Worm (Caenorhabditis elegans) whole organism, L1 larva: ENCODE measurements around the gene stg-2.

Source experiments
- F16B12.6 ChIP-seq: fragments of 150-350 bp; optimal IDR thresholded peaks from 2 replicates; lab custom pipeline; 2014; ENCODE audit warnings: missing biosample characterization, missing genetic modification characterization
- Y116A8C.19 ChIP-seq: sonication (generic microtip); optimal IDR thresholded peaks from 2 replicates; lab custom pipeline; 2016; ENCODE audit warnings: missing compliant biosample characterization, missing genetic modification characterization, borderline replicate concordance
- aha-1 ChIP-seq: fragments of 150-350 bp; optimal IDR thresholded peaks from 2 replicates; lab custom pipeline; 2014; ENCODE audit warnings: missing biosample characterization, missing genetic modification characterization
- aly-2 ChIP-seq: fragments of 150-350 bp; optimal IDR thresholded peaks from 2 replicates; lab custom pipeline; 2014; ENCODE audit warnings: missing biosample characterization, missing genetic modification characterization
- blmp-1 ChIP-seq: fragments of 150-350 bp; optimal IDR thresholded peaks from 2 replicates; lab custom pipeline; 2014; ENCODE audit warnings: missing biosample characterization, missing genetic modification characterization
- ceh-63 ChIP-seq: fragments of 200-800 bp; sonication (Bioruptor generic); optimal IDR thresholded peaks from 2 replicates; lab custom pipeline; 2018; ENCODE audit warnings: mild to moderate bottlenecking, missing genetic modification characterization, missing compliant biosample characterization
- ceh-8 ChIP-seq: fragments of 200-800 bp; sonication (Bioruptor generic); optimal IDR thresholded peaks from 2 replicates; lab custom pipeline; 2018; ENCODE audit warnings: mild to moderate bottlenecking, missing genetic modification characterization, moderate library complexity, missing compliant biosample characterization
- ceh-88 ChIP-seq: fragments of 200-800 bp; sonication (Bioruptor generic); IDR thresholded peaks from 2 replicates; pipeline ENCODE4 v1.3.6; 2022; ENCODE audit warnings: missing genetic modification characterization, missing compliant biosample characterization
- ceh-90 ChIP-seq: sonication (generic microtip); optimal IDR thresholded peaks from 2 replicates; lab custom pipeline; 2016; ENCODE audit warnings: missing genetic modification characterization, missing compliant biosample characterization
- dsc-1 ChIP-seq: sonication (generic microtip); optimal IDR thresholded peaks from 2 replicates; lab custom pipeline; 2016; ENCODE audit warnings: mild to moderate bottlenecking, missing genetic modification characterization, missing compliant biosample characterization
- efl-3 ChIP-seq: fragments of 200-800 bp; sonication (Bioruptor generic); optimal IDR thresholded peaks from 2 replicates; lab custom pipeline; 2018; ENCODE audit warnings: mild to moderate bottlenecking, missing genetic modification characterization, missing compliant biosample characterization
- egl-27 ChIP-seq, 2 experiments: fragments of 150-350 bp in 1 of 2; sonication (generic microtip); optimal IDR thresholded peaks; 3 replicates each; lab custom pipeline; 2017 to 2018; ENCODE audit warnings: missing biosample characterization in 2 of 2, missing genetic modification characterization in 2 of 2, missing genetic modification reagents in 2 of 2
- ets-5 ChIP-seq: fragments of 200-800 bp; sonication (Bioruptor generic); IDR thresholded peaks from 2 replicates; pipeline ENCODE4 v1.3.6; 2022; ENCODE audit warnings: missing genetic modification characterization, missing compliant biosample characterization
- fkh-10 ChIP-seq: sonication (generic microtip); optimal IDR thresholded peaks from 2 replicates; lab custom pipeline; 2017; ENCODE audit warnings: missing biosample characterization, missing genetic modification reagents, missing genetic modification characterization
- fkh-4 ChIP-seq: sonication (generic microtip); optimal IDR thresholded peaks from 2 replicates; lab custom pipeline; 2016; ENCODE audit warnings: missing compliant biosample characterization, missing genetic modification characterization, borderline replicate concordance
- fkh-8 ChIP-seq: sonication (generic microtip); optimal IDR thresholded peaks from 2 replicates; lab custom pipeline; 2016; ENCODE audit warnings: mild to moderate bottlenecking, missing genetic modification characterization, missing compliant biosample characterization
- fos-1 ChIP-seq: fragments of 150-350 bp; optimal IDR thresholded peaks from 2 replicates; lab custom pipeline; 2014; ENCODE audit warnings: missing biosample characterization, missing genetic modification characterization
- grh-1 ChIP-seq: fragments of 200-800 bp; sonication (Bioruptor generic); IDR thresholded peaks from 2 replicates; pipeline ENCODE4 v1.3.6; 2022; ENCODE audit warnings: missing genetic modification reagents, missing genetic modification characterization, missing compliant biosample characterization
- hpl-2 ChIP-seq: fragments of 150-350 bp; optimal IDR thresholded peaks from 2 replicates; lab custom pipeline; 2014; ENCODE audit warnings: missing biosample characterization, missing genetic modification reagents, missing genetic modification characterization
- irx-1 ChIP-seq: sonication (generic microtip); optimal IDR thresholded peaks from 2 replicates; lab custom pipeline; 2016; ENCODE audit warnings: missing genetic modification characterization, missing compliant biosample characterization
- lin-13 ChIP-seq: fragments of 150-350 bp; optimal IDR thresholded peaks from 2 replicates; lab custom pipeline; 2014; ENCODE audit warnings: missing biosample characterization, missing genetic modification reagents, missing genetic modification characterization
- lin-14 ChIP-seq: fragments of 200-800 bp; sonication (Bioruptor generic); optimal IDR thresholded peaks from 2 replicates; lab custom pipeline; 2018; ENCODE audit warnings: mild to moderate bottlenecking, missing genetic modification characterization, moderate library complexity, missing compliant biosample characterization
- lin-35 ChIP-seq, 2 experiments: fragments of 150-350 bp; optimal IDR thresholded peaks; 2 replicates each; lab custom pipeline; 2014; ENCODE audit warnings: missing biosample characterization in 2 of 2, missing genetic modification characterization in 2 of 2, missing genetic modification reagents in 2 of 2
- lir-3 ChIP-seq: sonication (generic microtip); optimal IDR thresholded peaks from 2 replicates; lab custom pipeline; 2016; ENCODE audit warnings: mild to moderate bottlenecking, missing genetic modification characterization, moderate library complexity, missing compliant biosample characterization; ENCODE audit not compliant: poor library complexity
- lsy-2 ChIP-seq, 2 experiments: fragments of 150-350 bp; optimal IDR thresholded peaks; 2 replicates each; lab custom pipeline; 2014; ENCODE audit warnings: missing biosample characterization in 2 of 2, missing genetic modification characterization in 2 of 2
- mab-9 ChIP-seq: fragments of 200-800 bp; sonication (Bioruptor generic); IDR thresholded peaks from 2 replicates; pipeline ENCODE4 v1.3.6; 2022; ENCODE audit warnings: missing genetic modification reagents, missing genetic modification characterization, missing compliant biosample characterization
- mdl-1 ChIP-seq, 2 experiments: fragments of 150-350 bp; optimal IDR thresholded peaks; 2 replicates each; lab custom pipeline; 2014 to 2017; ENCODE audit warnings: missing biosample characterization in 2 of 2, missing genetic modification characterization in 2 of 2, inconsistent platforms in 1 of 2
- mep-1 ChIP-seq: fragments of 150-350 bp; optimal IDR thresholded peaks from 2 replicates; lab custom pipeline; 2014; ENCODE audit warnings: missing biosample characterization, missing genetic modification characterization
- nhr-19 ChIP-seq: fragments of 200-800 bp; sonication (Bioruptor generic); conservative IDR thresholded peaks from 2 replicates; pipeline ENCODE4 v1.3.6; 2022; ENCODE audit warnings: missing genetic modification characterization, missing compliant biosample characterization
- nhr-47 ChIP-seq: sonication (generic microtip); optimal IDR thresholded peaks from 2 replicates; lab custom pipeline; 2016; ENCODE audit warnings: mild to moderate bottlenecking, missing genetic modification characterization, moderate library complexity, missing compliant biosample characterization
- nhr-76 ChIP-seq: sonication (generic microtip); optimal IDR thresholded peaks from 2 replicates; lab custom pipeline; 2017; ENCODE audit warnings: missing biosample characterization, missing genetic modification characterization
- nhr-84 ChIP-seq: sonication (generic microtip); optimal IDR thresholded peaks from 2 replicates; lab custom pipeline; 2017; ENCODE audit warnings: missing biosample characterization, missing genetic modification characterization
- nhr-85 ChIP-seq: sonication (generic microtip); peaks from one replicate; lab custom pipeline; 2016; ENCODE audit warnings: missing genetic modification characterization, inconsistent platforms, missing compliant biosample characterization
- pag-3 ChIP-seq: sonication (generic microtip); optimal IDR thresholded peaks from 2 replicates; lab custom pipeline; 2017; ENCODE audit warnings: missing genetic modification characterization, mild to moderate bottlenecking, missing compliant biosample characterization, antibody characterized with exemption, borderline replicate concordance; ENCODE audit not compliant: insufficient read depth
- pax-3 ChIP-seq: fragments of 200-800 bp; sonication (Bioruptor generic); optimal IDR thresholded peaks from 2 replicates; lab custom pipeline; 2018; ENCODE audit warnings: mild to moderate bottlenecking, missing genetic modification characterization, moderate library complexity, missing compliant biosample characterization
- rnt-1 ChIP-seq: sonication (generic microtip); optimal IDR thresholded peaks from 2 replicates; lab custom pipeline; 2016; ENCODE audit warnings: mild to moderate bottlenecking, missing genetic modification characterization, moderate library complexity, missing compliant biosample characterization
- snu-23 ChIP-seq: sonication (generic microtip); optimal IDR thresholded peaks from 2 replicates; lab custom pipeline; 2016; ENCODE audit warnings: missing genetic modification characterization, missing compliant biosample characterization
- sox-4 ChIP-seq: sonication (generic microtip); optimal IDR thresholded peaks from 2 replicates; lab custom pipeline; 2016; ENCODE audit warnings: missing genetic modification characterization, missing compliant biosample characterization
- sptf-1 ChIP-seq: fragments of 150-350 bp; optimal IDR thresholded peaks from 2 replicates; lab custom pipeline; 2014; ENCODE audit warnings: missing biosample characterization, missing genetic modification characterization
- sup-37 ChIP-seq: fragments of 200-800 bp; sonication (Bioruptor generic); optimal IDR thresholded peaks from 2 replicates; lab custom pipeline; 2018; ENCODE audit warnings: mild to moderate bottlenecking, missing genetic modification characterization, missing compliant biosample characterization
- vab-15 ChIP-seq: sonication (generic microtip); optimal IDR thresholded peaks from 2 replicates; lab custom pipeline; 2017; ENCODE audit warnings: missing genotype, mild to moderate bottlenecking, missing genetic modification characterization, missing compliant biosample characterization
- zag-1 ChIP-seq: fragments of 150-350 bp; optimal IDR thresholded peaks from 2 replicates; lab custom pipeline; 2014; ENCODE audit warnings: missing biosample characterization, missing genetic modification characterization
- ztf-4 ChIP-seq: fragments of 150-350 bp; optimal IDR thresholded peaks from 2 replicates; lab custom pipeline; 2014; ENCODE audit warnings: missing biosample characterization, missing genetic modification characterization

The stg-2 gene

DNA sequence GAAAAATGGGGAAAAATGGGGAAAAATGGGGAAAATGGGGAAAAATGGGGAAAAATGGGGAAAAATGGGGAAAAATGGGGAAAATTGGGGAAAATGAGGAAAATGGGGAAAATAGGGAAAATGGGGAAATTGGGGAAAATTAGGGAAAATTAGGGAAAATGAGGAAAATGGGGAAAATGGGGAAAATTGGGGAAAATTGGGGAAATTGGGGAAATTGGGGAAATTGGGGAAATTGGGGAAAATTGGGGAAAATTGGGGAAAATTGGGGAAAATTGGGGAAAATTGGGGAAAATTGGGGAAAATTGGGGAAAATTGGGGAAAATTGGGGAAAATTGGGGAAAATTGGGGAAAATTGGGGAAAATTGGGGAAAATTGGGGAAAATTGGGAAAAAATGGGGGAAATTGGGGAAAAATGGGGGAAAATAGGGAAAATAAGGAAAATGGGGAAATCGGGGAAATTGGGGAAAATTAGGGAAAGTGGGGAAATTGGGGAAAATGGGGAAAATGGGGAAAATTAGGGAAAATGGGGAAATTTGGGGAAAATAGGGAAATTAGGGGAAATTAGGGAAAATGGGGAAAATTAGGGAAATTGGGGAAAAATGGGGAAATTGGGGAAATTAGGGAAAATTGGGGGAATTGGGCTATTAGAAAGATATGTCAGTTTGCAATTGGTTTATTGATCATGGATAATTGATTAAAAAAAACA is 40.8 kb downstream of the stg-2 start:
- TF ChIP-seq lin-14 (GFP tag; lab: Kevin White, UChicago) = no peak
- no peak for TF ChIP-seq sox-4 (tag; lab: Kevin White, UChicago)
- TF ChIP-seq nhr-19 = no peak
- TF ChIP-seq, all 84 proteins: peak for 0

DNA sequence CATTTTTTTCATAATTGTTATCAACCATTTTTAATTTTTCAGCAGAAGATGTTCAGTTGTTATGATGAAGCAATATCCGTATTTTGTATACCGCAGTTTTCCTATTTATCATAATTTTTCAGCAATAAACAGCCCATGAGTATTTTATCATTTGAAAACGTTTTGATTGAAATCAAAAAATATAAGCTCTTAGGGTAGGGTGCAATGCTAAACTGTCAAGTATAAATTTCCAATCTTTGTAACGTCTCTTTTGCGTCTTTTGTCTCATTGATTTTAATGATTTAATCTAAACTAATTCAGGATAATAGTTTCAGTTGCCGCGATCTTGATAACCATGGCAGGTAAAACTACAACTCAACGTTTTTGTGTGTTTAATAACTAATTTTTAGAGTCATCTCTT is 42.5 kb downstream of the stg-2 start, which contains the start of gene F18E9.1:
TSS of gene F18E9.1 (plus strand) at position 301 of the 400 bp plus-strand sequence.
- TF ChIP-seq fkh-10 (GFP tag; lab: Kevin White, UChicago) = no peak
- no peak for TF ChIP-seq egl-27 (tag; optimal IDR thresholded peaks at IDR 0.05; lab: Kevin White, UChicago)
- no peak for TF ChIP-seq dsc-1
- no peak for TF ChIP-seq irx-1 (tag; lab: Kevin White, UChicago)
- TF ChIP-seq ceh-63 (GFP tag; lab: Kevin White, UChicago) = no peak
- TF ChIP-seq ets-5 (GFP tag; lab: Robert Waterston, UW) = no peak
- TF ChIP-seq lin-13 (GFP tag; lab: Kevin White, UChicago) = no peak
- TF ChIP-seq nhr-76 (tag; lab: Kevin White, UChicago) = no peak
- TF ChIP-seq mep-1 (tag; lab: Kevin White, UChicago) = no peak
- TF ChIP-seq nhr-85 = no peak
- TF ChIP-seq ceh-88 = no peak

DNA sequence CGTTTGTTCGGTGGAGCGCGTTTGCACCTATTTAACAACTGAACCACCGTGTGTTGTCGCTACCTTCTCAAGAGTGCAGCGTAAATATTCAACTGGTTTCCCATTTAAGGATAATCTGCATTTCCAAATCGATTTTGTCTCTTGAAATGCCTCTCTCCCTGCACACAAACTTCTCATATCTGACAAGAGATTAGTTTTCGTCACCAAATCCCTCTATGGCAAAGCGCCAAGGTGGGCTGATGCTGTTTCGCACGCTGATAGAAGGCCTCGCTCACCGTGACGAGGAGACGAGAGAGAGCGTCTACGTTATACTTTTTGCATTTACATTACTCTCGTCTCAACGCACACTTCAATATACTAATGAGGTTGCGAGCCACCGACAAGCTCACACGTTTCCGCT is 44.0 kb downstream of the stg-2 start:
- TF ChIP-seq mab-9 (GFP tag; lab: Robert Waterston, UW) = no peak
- no peak for TF ChIP-seq efl-3
- no peak for TF ChIP-seq pag-3 (tag; lab: Kevin White, UChicago)
- TF ChIP-seq fos-1 = no peak
- TF ChIP-seq ceh-8 (GFP tag; lab: Kevin White, UChicago) = no peak
- TF ChIP-seq lsy-2 (tag; optimal IDR thresholded peaks at IDR 0.05; lab: Kevin White, UChicago) = no peak
- no peak for TF ChIP-seq blmp-1 (tag; lab: Kevin White, UChicago)
- no peak for TF ChIP-seq mdl-1 (tag; optimal IDR thresholded peaks at IDR 0.05; lab: Kevin White, UChicago)
- TF ChIP-seq hpl-2 (GFP tag; lab: Kevin White, UChicago) = no peak
- TF ChIP-seq sox-4 (tag; lab: Kevin White, UChicago) = peak; percentile 17
- no peak for TF ChIP-seq lin-35 (GFP tag; optimal IDR thresholded peaks at IDR 0.05; lab: Kevin White, UChicago)
- TF ChIP-seq rnt-1 (tag; lab: Kevin White, UChicago) = no peak
- TF ChIP-seq nhr-84 (tag; lab: Kevin White, UChicago) = no peak
- TF ChIP-seq fkh-4 = no peak
- TF ChIP-seq ztf-4 (tag; lab: Kevin White, UChicago) = no peak
- peak; percentile 74 for TF ChIP-seq dsc-1
- TF ChIP-seq zag-1 (tag; lab: Kevin White, UChicago) = no peak
- no peak for TF ChIP-seq sptf-1 (tag; lab: Kevin White, UChicago)
- TF ChIP-seq nhr-19 = no peak
- no peak for TF ChIP-seq vab-15 (tag; lab: Kevin White, UChicago)
- TF ChIP-seq lin-14 (GFP tag; lab: Kevin White, UChicago) = peak; percentile 11
- TF ChIP-seq egl-27 (tag; optimal IDR thresholded peaks at IDR 0.05; lab: Kevin White, UChicago) = no peak
- TF ChIP-seq nhr-85 = no peak
- TF ChIP-seq nhr-47 = no peak
- TF ChIP-seq snu-23 = no peak
- TF ChIP-seq aly-2 = no peak
- no peak for TF ChIP-seq ets-5 (GFP tag; lab: Robert Waterston, UW)
- no peak for TF ChIP-seq nhr-76 (tag; lab: Kevin White, UChicago)
- no peak for TF ChIP-seq grh-1 (GFP tag; lab: Robert Waterston, UW)
- TF ChIP-seq F16B12.6 (tag; lab: Kevin White, UChicago) = no peak
- no peak for TF ChIP-seq Y116A8C.19 (tag; lab: Kevin White, UChicago)
- peak; percentile 8 for TF ChIP-seq pax-3 (tag; lab: Kevin White, UChicago)
- TF ChIP-seq lir-3 (tag; lab: Kevin White, UChicago) = no peak
- no peak for TF ChIP-seq ceh-90 (tag; lab: Kevin White, UChicago)
- no peak for TF ChIP-seq aha-1 (tag; lab: Kevin White, UChicago)
- no peak for TF ChIP-seq sup-37 (GFP tag; lab: Kevin White, UChicago)
- TF ChIP-seq fkh-8 (tag; lab: Kevin White, UChicago) = peak; percentile 51
